Fruit fly (Drosophila melanogaster) whole organism, embryonic: ENCODE data around the gene CG1632.
A peak's percentile ranks its signal among the peaks of the same experiment; 100 is the strongest.

Source experiments
- ATbp ChIP-seq: fragments of 200-800 bp; sonication (Bioruptor generic); optimal IDR thresholded peaks from 2 replicates; lab custom pipeline; 2017; ENCODE audit warnings: missing biosample characterization, mild to moderate bottlenecking, missing genetic modification characterization, missing genetic modification reagents
- Ada2b ChIP-seq: fragments of 200-800 bp; sonication (Bioruptor generic); IDR thresholded peaks from 2 replicates; pipeline ENCODE4 v1.3.6; 2022; ENCODE audit warnings: missing biosample characterization, missing genetic modification characterization
- Aef1 ChIP-seq: fragments of 200-800 bp; sonication (Bioruptor generic); IDR thresholded peaks from 3 replicates; pipeline ENCODE4 v1.3.6; 2022; ENCODE audit warnings: missing biosample characterization, missing genetic modification characterization
- CG10147 ChIP-seq: fragments of 200-800 bp; sonication (Bioruptor generic); optimal IDR thresholded peaks from 2 replicates; lab custom pipeline; 2019; ENCODE audit warnings: missing biosample characterization, mild to moderate bottlenecking, missing genetic modification characterization, moderate library complexity
- CG10366 ChIP-seq: fragments of 200-800 bp; sonication (Bioruptor generic); IDR thresholded peaks from 2 replicates; pipeline ENCODE4 v1.3.6; 2022; ENCODE audit warnings: missing biosample characterization, missing genetic modification characterization
- CG12104 ChIP-seq: fragments of 200-800 bp; sonication (Bioruptor generic); optimal IDR thresholded peaks from 3 replicates; lab custom pipeline; 2016; ENCODE audit warnings: missing biosample characterization, missing genetic modification characterization
- CG12769 ChIP-seq: fragments of 200-800 bp; sonication (Bioruptor generic); optimal IDR thresholded peaks from 2 replicates; lab custom pipeline; 2019; ENCODE audit warnings: missing biosample characterization, mild to moderate bottlenecking, missing genetic modification characterization, moderate library complexity
- CG14441 ChIP-seq: fragments of 200-800 bp; sonication (Bioruptor generic); IDR thresholded peaks from 2 replicates; pipeline ENCODE4 v1.3.6; 2022; ENCODE audit warnings: missing biosample characterization, missing genetic modification characterization
- CG16863 ChIP-seq: fragments of 200-800 bp; sonication (Bioruptor generic); optimal IDR thresholded peaks from 3 replicates; lab custom pipeline; 2016; ENCODE audit warnings: missing biosample characterization, missing genetic modification characterization
- CG17359 ChIP-seq: fragments of 200-800 bp; sonication (Bioruptor generic); optimal IDR thresholded peaks from 3 replicates; lab custom pipeline; 2018; ENCODE audit warnings: missing biosample characterization, mild to moderate bottlenecking, missing genetic modification characterization, moderate library complexity
- CG17612 ChIP-seq: fragments of 200-800 bp; sonication (Bioruptor generic); IDR thresholded peaks from 2 replicates; pipeline ENCODE4 v1.3.6; 2022; ENCODE audit warnings: missing biosample characterization, missing genetic modification characterization
- CG18764 ChIP-seq: fragments of 200-800 bp; sonication (Bioruptor generic); optimal IDR thresholded peaks from 3 replicates; lab custom pipeline; 2016; ENCODE audit warnings: missing biosample characterization, missing genetic modification characterization
- CG2712 ChIP-seq: fragments of 200-800 bp; optimal IDR thresholded peaks from 3 replicates; lab custom pipeline; 2019; ENCODE audit warnings: missing biosample characterization, mild to moderate bottlenecking, missing genetic modification characterization, moderate library complexity
- CG4820 ChIP-seq: fragments of 200-800 bp; sonication (Bioruptor generic); optimal IDR thresholded peaks from 3 replicates; lab custom pipeline; 2016; ENCODE audit warnings: missing biosample characterization, missing genetic modification characterization
- CG7745 ChIP-seq: fragments of 200-800 bp; sonication (Bioruptor generic); optimal IDR thresholded peaks from 2 replicates; lab custom pipeline; 2018; ENCODE audit warnings: missing biosample characterization, mild to moderate bottlenecking, missing genetic modification characterization, moderate library complexity
- CG7839 ChIP-seq: fragments of 200-800 bp; sonication (Bioruptor generic); optimal IDR thresholded peaks from 3 replicates; lab custom pipeline; 2018; ENCODE audit warnings: missing biosample characterization, mild to moderate bottlenecking, missing genetic modification characterization, moderate library complexity
- CG8924 ChIP-seq: fragments of 200-800 bp; optimal IDR thresholded peaks from 3 replicates; lab custom pipeline; 2019; ENCODE audit warnings: missing biosample characterization, mild to moderate bottlenecking, missing genetic modification characterization, moderate library complexity
- E2f1 ChIP-seq: fragments of 200-800 bp; sonication (Bioruptor generic); IDR thresholded peaks from 2 replicates; pipeline ENCODE4 v1.3.6; 2022; ENCODE audit warnings: missing biosample characterization, missing genetic modification characterization
- Fer1 ChIP-seq: fragments of 200-800 bp; sonication (Bioruptor generic); optimal IDR thresholded peaks from 2 replicates; lab custom pipeline; 2017; ENCODE audit warnings: missing biosample characterization, mild to moderate bottlenecking, missing genetic modification characterization
- Fer3 ChIP-seq: fragments of 200-800 bp; sonication (Bioruptor generic); optimal IDR thresholded peaks from 2 replicates; lab custom pipeline; 2018; ENCODE audit warnings: missing biosample characterization, mild to moderate bottlenecking, missing genetic modification characterization, moderate library complexity
- Gug ChIP-seq: fragments of 200-800 bp; sonication (Bioruptor generic); IDR thresholded peaks from 4 replicates; pipeline ENCODE4 v1.3.6; 2022; ENCODE audit warnings: missing biosample characterization, missing genetic modification characterization
- NFAT ChIP-seq: fragments of 200-800 bp; sonication (Bioruptor generic); IDR thresholded peaks from 2 replicates; pipeline ENCODE4 v1.3.6; 2022; ENCODE audit warnings: missing biosample characterization, missing genetic modification characterization
- Nf-YC ChIP-seq: fragments of 200-800 bp; optimal IDR thresholded peaks from 3 replicates; lab custom pipeline; 2019; ENCODE audit warnings: missing biosample characterization, mild to moderate bottlenecking, missing genetic modification characterization, moderate library complexity
- NfI ChIP-seq: fragments of 200-800 bp; sonication (Bioruptor generic); optimal IDR thresholded peaks from 3 replicates; lab custom pipeline; 2018; ENCODE audit warnings: missing biosample characterization, mild to moderate bottlenecking, missing genetic modification characterization, moderate library complexity
- Oli ChIP-seq: fragments of 200-800 bp; sonication (Bioruptor generic); optimal IDR thresholded peaks from 2 replicates; lab custom pipeline; 2018; ENCODE audit warnings: missing biosample characterization, mild to moderate bottlenecking, missing genetic modification characterization, moderate library complexity
- Rfx ChIP-seq: fragments of 200-800 bp; sonication (Bioruptor generic); IDR thresholded peaks from 2 replicates; pipeline ENCODE4 v1.3.6; 2022; ENCODE audit warnings: missing biosample characterization, missing genetic modification characterization
- Sox100B ChIP-seq: fragments of 200-800 bp; sonication (Bioruptor generic); optimal IDR thresholded peaks from 3 replicates; lab custom pipeline; 2018; ENCODE audit warnings: missing biosample characterization, mild to moderate bottlenecking, missing genetic modification characterization
- Xbp1 ChIP-seq: fragments of 200-800 bp; sonication (Bioruptor generic); optimal IDR thresholded peaks from 3 replicates; lab custom pipeline; 2016; ENCODE audit warnings: missing biosample characterization, mild to moderate bottlenecking, missing genetic modification characterization
- ase ChIP-seq: fragments of 200-800 bp; sonication (Bioruptor generic); IDR thresholded peaks from 3 replicates; pipeline ENCODE4 v1.3.6; 2022; ENCODE audit warnings: missing biosample characterization, missing genetic modification characterization
- bigmax ChIP-seq: fragments of 200-800 bp; sonication (Bioruptor generic); optimal IDR thresholded peaks from 2 replicates; lab custom pipeline; 2018; ENCODE audit warnings: missing biosample characterization, mild to moderate bottlenecking, missing genetic modification characterization
- cg ChIP-seq: fragments of 200-800 bp; sonication (Bioruptor generic); optimal IDR thresholded peaks from 3 replicates; lab custom pipeline; 2019; ENCODE audit warnings: missing biosample characterization, mild to moderate bottlenecking, missing genetic modification characterization, moderate library complexity
- dmrt99B ChIP-seq: fragments of 200-800 bp; sonication (Bioruptor generic); optimal IDR thresholded peaks from 2 replicates; lab custom pipeline; 2018; ENCODE audit warnings: missing biosample characterization, mild to moderate bottlenecking, missing genetic modification characterization, moderate library complexity
- dpn ChIP-seq, 2 experiments: fragments of 200-800 bp; sonication (Bioruptor generic); optimal IDR thresholded peaks; 3 replicates each; lab custom pipeline; 2016; ENCODE audit warnings: missing biosample characterization in 2 of 2, missing genetic modification characterization in 2 of 2
- esg ChIP-seq: fragments of 200-800 bp; sonication (Bioruptor generic); conservative IDR thresholded peaks from 2 replicates; pipeline ENCODE4 v1.3.6; 2022; ENCODE audit warnings: missing biosample characterization, missing genetic modification characterization
- exex ChIP-seq: fragments of 200-800 bp; sonication (Bioruptor generic); optimal IDR thresholded peaks from 4 replicates; lab custom pipeline; 2018; ENCODE audit warnings: missing biosample characterization, mild to moderate bottlenecking, missing genetic modification characterization, moderate library complexity
- eyg ChIP-seq: fragments of 200-800 bp; sonication (Bioruptor generic); optimal IDR thresholded peaks from 3 replicates; lab custom pipeline; 2016; ENCODE audit warnings: missing biosample characterization, missing genetic modification characterization
- fd96Cb ChIP-seq: fragments of 200-800 bp; sonication (Bioruptor generic); optimal IDR thresholded peaks from 2 replicates; lab custom pipeline; 2018; ENCODE audit warnings: missing biosample characterization, mild to moderate bottlenecking, missing genetic modification characterization, moderate library complexity
- lab ChIP-seq: fragments of 200-800 bp; sonication (Bioruptor generic); optimal IDR thresholded peaks from 3 replicates; lab custom pipeline; 2017; ENCODE audit warnings: missing biosample characterization, missing genetic modification characterization, mild to moderate bottlenecking, moderate library complexity, missing genetic modification reagents
- lmd ChIP-seq: fragments of 200-800 bp; sonication (Bioruptor generic); IDR thresholded peaks from 2 replicates; pipeline ENCODE4 v1.3.6; 2022; ENCODE audit warnings: missing biosample characterization, missing genetic modification characterization
- onecut ChIP-seq: fragments of 200-800 bp; sonication (Bioruptor generic); IDR thresholded peaks from 2 replicates; pipeline ENCODE4 v1.3.6; 2022; ENCODE audit warnings: missing biosample characterization, missing genetic modification characterization
- pan ChIP-seq, 4 experiments: fragments of >200 bp in 3 of 4; fragments of 200-800 bp in 1 of 4; sonication (Bioruptor generic) in 1 of 4; optimal IDR thresholded peaks in 3 of 4; IDR thresholded peaks in 1 of 4; 2 replicates each; pipeline versions ENCODE4 v1.3.6 to Lab custom; 2017 to 2022; ENCODE audit warnings: missing biosample characterization in 2 of 4, missing genetic modification characterization in 2 of 4, mixed read lengths in 1 of 4
- shn ChIP-seq: fragments of 200-800 bp; sonication (Bioruptor generic); optimal IDR thresholded peaks from 3 replicates; lab custom pipeline; 2016; ENCODE audit warnings: missing biosample characterization, missing genetic modification characterization
- slbo ChIP-seq: fragments of 200-800 bp; sonication (Bioruptor generic); IDR thresholded peaks from 2 replicates; pipeline ENCODE4 v1.3.6; 2022; ENCODE audit warnings: missing biosample characterization, missing genetic modification characterization
- stc ChIP-seq: fragments of 200-800 bp; sonication (Bioruptor generic); IDR thresholded peaks from 2 replicates; pipeline ENCODE4 v1.3.6; 2022; ENCODE audit warnings: missing biosample characterization, missing genetic modification characterization
- ttk ChIP-seq: fragments of 200-800 bp; sonication (Bioruptor generic); IDR thresholded peaks from 2 replicates; pipeline ENCODE4 v2.1.2; 2022; ENCODE audit warnings: missing biosample characterization, missing genetic modification characterization
- vvl ChIP-seq: fragments of 200-800 bp; sonication (Bioruptor generic); IDR thresholded peaks from 2 replicates; pipeline ENCODE4 v1.3.6; 2022; ENCODE audit warnings: missing biosample characterization, missing genetic modification characterization
- wek ChIP-seq: fragments of 200-800 bp; sonication (Bioruptor generic); optimal IDR thresholded peaks from 3 replicates; lab custom pipeline; 2018; ENCODE audit warnings: missing biosample characterization, mild to moderate bottlenecking, missing genetic modification characterization, moderate library complexity
- wor ChIP-seq: fragments of 200-800 bp; sonication (Bioruptor generic); IDR thresholded peaks from 2 replicates; pipeline ENCODE4 v1.3.6; 2022; ENCODE audit warnings: missing biosample characterization, missing genetic modification characterization

The CG1632 gene

DNA sequence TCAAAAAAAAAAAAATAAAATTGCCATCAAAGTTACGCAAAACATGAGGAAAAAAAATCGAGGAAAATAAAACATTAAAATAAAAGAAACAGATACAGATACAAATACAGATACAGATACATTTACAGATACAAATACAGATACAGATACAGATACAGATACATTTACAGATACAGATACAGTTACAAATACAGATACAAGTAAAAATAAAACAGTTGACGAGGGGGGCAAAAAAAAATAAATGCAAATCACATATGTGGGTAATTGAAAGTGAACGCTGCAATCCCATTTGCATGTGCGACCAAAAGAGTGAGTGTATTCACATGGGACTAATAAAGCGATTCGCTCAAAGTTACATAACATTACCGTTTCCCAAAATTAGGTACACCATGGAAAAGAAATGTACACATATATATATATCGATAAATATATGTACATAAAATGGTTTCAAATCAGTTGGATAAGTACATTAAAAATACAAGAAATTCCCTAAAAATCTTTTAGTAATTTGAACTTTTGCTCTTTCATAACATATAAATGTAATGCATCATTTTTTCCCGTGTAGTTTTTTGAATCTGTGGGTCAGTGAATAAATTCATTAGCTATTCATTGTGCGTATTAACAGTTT is 46.7 kb upstream of the CG1632 start (continued):
- TF ChIP-seq pan (optimal IDR thresholded peaks at IDR 0.05; lab: Kevin White, UChicago) (no peak), pan (GFP tag; optimal IDR thresholded peaks at IDR 0.05 in 1 of 2, IDR thresholded peaks at IDR 0.05 in 1 of 2) (peak in 1 of 2 experiments; percentile 62), stc (GFP tag; lab: Robert Waterston, UW) (peak; percentile 70), Ada2b (GFP tag; lab: Robert Waterston, UW) (peak; percentile 35; the same call in 1 of the 2 replicates), CG18764 (GFP tag; lab: Kevin White, UChicago) (no peak), CG2712 (peak; percentile 48), fd96Cb (tag; lab: Kevin White, UChicago) (peak; percentile 42), CG7745 (tag; lab: Kevin White, UChicago) (no peak), Rfx (peak; percentile 44; the same call in 1 of the 2 replicates), NfI (GFP tag; lab: Kevin White, UChicago) (no peak), CG10147 (GFP tag; lab: Kevin White, UChicago) (peak; percentile 0), CG7839 (tag; lab: Kevin White, UChicago) (peak; percentile 68), CG4820 (peak; percentile 23), Nf-YC (tag; lab: Kevin White, UChicago) (no peak), ttk (GFP tag; lab: Robert Waterston, UW) (peak; percentile 36), ase (GFP tag; lab: Robert Waterston, UW) (peak; percentile 29; the same call in 1 of the 3 replicates), CG17612 (GFP tag; lab: Robert Waterston, UW) (no peak), wor (peak; percentile 40; the same call in 1 of the 2 replicates), cg (GFP tag; lab: Kevin White, UChicago) (peak; percentile 54), slbo (GFP tag; lab: Robert Waterston, UW) (peak; percentile 39), vvl (GFP tag; lab: Robert Waterston, UW) (peak; percentile 72), Gug (GFP tag; lab: Robert Waterston, UW) (no peak), E2f1 (GFP tag; lab: Robert Waterston, UW) (peak; percentile 43; the same call in 1 of the 2 replicates), dmrt99B (tag; lab: Kevin White, UChicago) (peak; percentile 85), CG17359 (tag; lab: Kevin White, UChicago) (peak; percentile 75), bigmax (no peak), shn (no peak), CG10366 (GFP tag; lab: Robert Waterston, UW) (peak; percentile 36), NFAT (GFP tag; lab: Robert Waterston, UW) (no peak), CG14441 (GFP tag; lab: Robert Waterston, UW) (peak; percentile 63), wek (no peak), Fer1 (peak; percentile 5), CG8924 (peak; percentile 29), Xbp1 (peak; percentile 33), CG16863 (GFP tag; lab: Kevin White, UChicago) (no peak), Aef1 (0 out of 3 replicates have a peak, but pooled peaks have one; percentile 16), Fer3 (tag; lab: Kevin White, UChicago) (peak; percentile 25), onecut (peak; percentile 25; the same call in 1 of the 2 replicates), Sox100B (GFP tag; lab: Kevin White, UChicago) (peak; percentile 44), CG12104 (no peak), eyg (no peak), exex (tag; lab: Kevin White, UChicago) (no peak), Oli (tag; lab: Kevin White, UChicago) (peak; percentile 57), lmd (peak; percentile 43; the same call in 1 of the 2 replicates), dpn (GFP tag; optimal IDR thresholded peaks at IDR 0.05; lab: Kevin White, UChicago) (peak in 1 of 2 experiments; percentile 36), CG12769 (tag; lab: Kevin White, UChicago) (peak; percentile 6), ATbp (GFP tag; lab: Kevin White, UChicago) (peak; percentile 6), esg (GFP tag; lab: Robert Waterston, UW) (0 out of 2 replicates have a peak, but pooled peaks have one; percentile 11), lab (GFP tag; lab: Kevin White, UChicago) (peak; percentile 32)
